Comparison of ENCODE assay signal across 2 fruit fly cellular contexts in the genomic region with DNA sequence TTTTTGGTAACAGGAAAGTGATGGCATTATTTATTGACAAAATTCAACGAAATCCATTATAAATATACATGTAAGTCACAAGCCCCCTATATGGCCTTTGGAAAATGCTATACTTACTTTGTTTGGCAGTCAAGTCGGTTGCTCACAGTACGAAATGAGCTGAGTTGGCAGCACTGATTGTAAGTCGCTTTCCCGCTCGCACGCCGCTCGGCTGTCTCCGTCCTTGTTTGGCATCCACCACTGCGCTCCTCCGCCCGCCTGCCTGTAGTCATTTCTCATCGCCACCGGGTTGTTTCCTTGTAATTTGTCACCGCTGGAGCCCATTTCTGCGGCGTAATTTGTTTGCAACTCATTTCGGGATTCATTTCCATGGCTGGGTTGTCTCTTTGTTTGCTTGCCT.
A peak's percentile ranks its signal among the peaks of the same experiment; 100 is the strongest.
TF ChIP-seq lines count a peak whose summit lies in the region.

No protein-coding gene starts in this region.

- TF ChIP-seq CTCF in whole organism, embryonic (GFP tag; optimal IDR thresholded peaks at IDR 0.05; lab: Kevin White, UChicago) = no peak

TF ChIP-seq in whole organism, embryonic, 481 proteins besides CTCF, POLR2A, EP300 and RAD21:
- TF ChIP-seq mam (GFP tag; optimal IDR thresholded peaks at IDR 0.05; lab: Kevin White, UChicago) (no peak), crol (GFP tag; IDR thresholded peaks at IDR 0.05; lab: Robert Waterston, UW) (peak; percentile 61), CG2199 (GFP tag; IDR thresholded peaks at IDR 0.05; lab: Robert Waterston, UW) (no peak), Nf-YB (GFP tag; optimal IDR thresholded peaks at IDR 0.05; lab: Kevin White, UChicago) (peak; percentile 81), BEAF-32 (GFP tag; optimal IDR thresholded peaks at IDR 0.05; lab: Kevin White, UChicago) (no peak), Jarid2 (GFP tag; optimal IDR thresholded peaks at IDR 0.05; lab: Kevin White, UChicago) (peak; percentile 33), da (GFP tag; optimal IDR thresholded peaks at IDR 0.05; lab: Kevin White, UChicago) (no peak), CG10321 (GFP tag; IDR thresholded peaks at IDR 0.05; lab: Robert Waterston, UW) (peak; percentile 74), CG11696 (GFP tag; IDR thresholded peaks at IDR 0.05; lab: Robert Waterston, UW) (no peak), trem (tag; optimal IDR thresholded peaks at IDR 0.05; lab: Kevin White, UChicago) (peak; percentile 99), Xrp1 (GFP tag; IDR thresholded peaks at IDR 0.05; lab: Robert Waterston, UW) (no peak), CG18764 (GFP tag; optimal IDR thresholded peaks at IDR 0.05; lab: Kevin White, UChicago) (no peak), sens (GFP tag; lab: Kevin White, UChicago) (peak; percentile 53), salm (tag; optimal IDR thresholded peaks at IDR 0.05; lab: Kevin White, UChicago) (no peak), prd (optimal IDR thresholded peaks at IDR 0.05; lab: Kevin White, UChicago) (no peak), prd (GFP tag; IDR thresholded peaks at IDR 0.05; lab: Robert Waterston, UW) (no peak), gt (GFP tag; IDR thresholded peaks at IDR 0.05; lab: Robert Waterston, UW) (no peak), CG11723 (GFP tag; optimal IDR thresholded peaks at IDR 0.05; lab: Kevin White, UChicago) (no peak), lab (GFP tag; optimal IDR thresholded peaks at IDR 0.05; lab: Kevin White, UChicago) (no peak), CG6791 (GFP tag; IDR thresholded peaks at IDR 0.05; lab: Robert Waterston, UW; ENCODE audit: partially characterized antibody) (0 out of 3 replicates have a peak, but pooled peaks have one; percentile 11), CG8765 (GFP tag; IDR thresholded peaks at IDR 0.05; lab: Robert Waterston, UW) (no peak), Mad (GFP tag; optimal IDR thresholded peaks at IDR 0.05; lab: Kevin White, UChicago) (no peak), CG12659 (GFP tag; optimal IDR thresholded peaks at IDR 0.05; lab: Kevin White, UChicago) (no peak), Ptx1 (GFP tag; IDR thresholded peaks at IDR 0.05; lab: Robert Waterston, UW) (no peak), CG18476 (GFP tag; optimal IDR thresholded peaks at IDR 0.05; lab: Kevin White, UChicago) (no peak), CG1832 (GFP tag; optimal IDR thresholded peaks at IDR 0.05; lab: Kevin White, UChicago) (peak; percentile 82), stwl (tag; optimal IDR thresholded peaks at IDR 0.05; lab: Kevin White, UChicago) (peak; percentile 95), chif (GFP tag; optimal IDR thresholded peaks at IDR 0.05; lab: Kevin White, UChicago) (peak in 1 of 2 experiments; percentile 19), fu2 (GFP tag; optimal IDR thresholded peaks at IDR 0.05; lab: Kevin White, UChicago) (no peak), CG17385 (GFP tag; optimal IDR thresholded peaks at IDR 0.05; lab: Kevin White, UChicago) (no peak), Rfx (GFP tag; IDR thresholded peaks at IDR 0.05; lab: Robert Waterston, UW) (no peak), Nf-YC (tag; optimal IDR thresholded peaks at IDR 0.05; lab: Kevin White, UChicago) (peak; percentile 83)
TF ChIP-seq in whole organism, embryonic: peak in this region for 11.

TF ChIP-seq in whole organism, prepupa, 60 proteins besides CTCF, POLR2A, EP300 and RAD21:
- TF ChIP-seq svp (GFP tag; lab: Kevin White, UChicago) (peak; percentile 24), vri (GFP tag; optimal IDR thresholded peaks at IDR 0.05; lab: Kevin White, UChicago) (no peak)
